Fruit fly (Drosophila melanogaster): ENCODE data around the gene Unc-115b.

DNA sequence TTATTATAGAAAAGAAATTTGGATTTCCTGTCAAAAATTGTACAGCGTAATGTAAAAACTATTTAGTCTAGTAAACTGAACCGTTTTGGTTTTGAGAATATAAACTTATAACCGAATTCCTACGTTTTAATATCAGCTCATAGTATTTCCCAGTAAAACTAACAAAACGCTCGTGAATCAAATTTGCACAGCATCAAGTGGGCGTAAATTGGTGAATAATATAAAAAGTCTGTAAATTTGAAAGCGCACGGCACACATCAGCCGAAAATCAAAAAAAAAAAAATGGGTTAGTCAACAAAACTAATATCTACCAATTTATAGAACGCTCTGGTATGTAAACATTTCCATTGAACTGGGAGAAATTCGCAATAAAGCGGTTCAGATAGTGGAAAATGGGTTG is 54.7 kb downstream of the Unc-115b start, which contains the start of gene Dh44:
- TF ChIP-seq CG12605 (GFP tag; IDR thresholded peaks at IDR 0.05): no peak
- TF ChIP-seq CG17806 (tag; optimal IDR thresholded peaks at IDR 0.05): no peak
- no peak for TF ChIP-seq Snoo (tag; optimal IDR thresholded peaks at IDR 0.05)
